Worm (Caenorhabditis elegans) whole organism, young adult: ENCODE results near the gene deb-1.

Source experiments
- C17E4.6 ChIP-seq: fragments of 200-800 bp; sonication (Bioruptor generic); IDR thresholded peaks from 2 replicates; pipeline ENCODE4 v1.3.6; 2022; ENCODE audit warnings: missing genetic modification reagents, missing genetic modification characterization, missing compliant biosample characterization
- F23B12.7 ChIP-seq: sonication (generic microtip); optimal IDR thresholded peaks from 2 replicates; lab custom pipeline; 2017; ENCODE audit warnings: missing genetic modification characterization, mild to moderate bottlenecking, missing compliant biosample characterization, antibody characterized with exemption, moderate library complexity; ENCODE audit not compliant: insufficient read depth
- F33H1.4 ChIP-seq: fragments of 200-800 bp; sonication (Bioruptor generic); IDR thresholded peaks from 2 replicates; pipeline ENCODE4 v1.3.6; 2022; ENCODE audit warnings: missing genetic modification reagents, missing genetic modification characterization, missing compliant biosample characterization
- F52B5.7 ChIP-seq: sonication (generic microtip); optimal IDR thresholded peaks from 2 replicates; lab custom pipeline; 2016; ENCODE audit warnings: mild to moderate bottlenecking, missing genetic modification characterization, missing compliant biosample characterization
- F57A8.1 ChIP-seq: fragments of 200-800 bp; sonication (Bioruptor generic); optimal IDR thresholded peaks from 2 replicates; lab custom pipeline; 2018; ENCODE audit warnings: mild to moderate bottlenecking, missing genetic modification characterization, moderate library complexity, missing compliant biosample characterization
- F57C9.4 ChIP-seq: sonication (generic microtip); optimal IDR thresholded peaks from 2 replicates; lab custom pipeline; 2017; ENCODE audit warnings: mild to moderate bottlenecking, missing genetic modification characterization, missing compliant biosample characterization
- K11D2.4 ChIP-seq: fragments of 200-800 bp; sonication (Bioruptor generic); IDR thresholded peaks from 2 replicates; pipeline ENCODE4 v1.3.6; 2022; ENCODE audit warnings: missing genetic modification reagents, missing genetic modification characterization, missing compliant biosample characterization
- T26A5.8 ChIP-seq: sonication (generic microtip); optimal IDR thresholded peaks from 2 replicates; lab custom pipeline; 2016; ENCODE audit warnings: missing genetic modification characterization, missing compliant biosample characterization
- Y56A3A.18 ChIP-seq: fragments of 200-800 bp; sonication (Bioruptor generic); IDR thresholded peaks from 2 replicates; pipeline ENCODE4 v1.3.6; 2022; ENCODE audit warnings: missing genetic modification reagents, missing genetic modification characterization, missing compliant biosample characterization
- ZK185.1 ChIP-seq: sonication (generic microtip); optimal IDR thresholded peaks from 2 replicates; lab custom pipeline; 2016; ENCODE audit warnings: mild to moderate bottlenecking, missing genetic modification characterization, missing compliant biosample characterization; ENCODE audit not compliant: poor library complexity, severe bottlenecking
- athp-1 ChIP-seq: sonication (generic microtip); optimal IDR thresholded peaks from 2 replicates; lab custom pipeline; 2017; ENCODE audit warnings: mild to moderate bottlenecking, missing genetic modification characterization, missing compliant biosample characterization
- attf-5 ChIP-seq: fragments of 200-800 bp; sonication (Bioruptor generic); optimal IDR thresholded peaks from 2 replicates; lab custom pipeline; 2018; ENCODE audit warnings: mild to moderate bottlenecking, missing genetic modification characterization, missing compliant biosample characterization
- ceh-100 ChIP-seq: fragments of 200-800 bp; sonication (Bioruptor generic); IDR thresholded peaks from 2 replicates; pipeline ENCODE4 v1.3.6; 2022; ENCODE audit warnings: missing genetic modification reagents, missing genetic modification characterization, missing compliant biosample characterization
- ceh-58 ChIP-seq: fragments of 200-800 bp; sonication (Bioruptor generic); IDR thresholded peaks from 2 replicates; pipeline ENCODE4 v1.3.6; 2022; ENCODE audit warnings: missing genetic modification characterization, missing compliant biosample characterization
- dpl-1 ChIP-seq: fragments of 150-350 bp; optimal IDR thresholded peaks from 2 replicates; lab custom pipeline; 2014; ENCODE audit warnings: missing biosample characterization, missing genetic modification reagents, missing genetic modification characterization
- egl-44 ChIP-seq: fragments of 200-800 bp; sonication (Bioruptor generic); IDR thresholded peaks from 2 replicates; pipeline ENCODE4 v1.3.6; 2022; ENCODE audit warnings: missing genetic modification reagents, missing genetic modification characterization, missing compliant biosample characterization
- ekl-4 ChIP-seq: fragments of 200-800 bp; sonication (Bioruptor generic); IDR thresholded peaks from 2 replicates; pipeline ENCODE4 v1.3.6; 2022; ENCODE audit warnings: missing genetic modification reagents, missing genetic modification characterization, missing compliant biosample characterization
- ets-4 ChIP-seq: fragments of 200-800 bp; sonication (Bioruptor generic); optimal IDR thresholded peaks from 2 replicates; lab custom pipeline; 2018; ENCODE audit warnings: mild to moderate bottlenecking, missing genetic modification characterization, missing compliant biosample characterization
- fkh-3 ChIP-seq: sonication (generic microtip); optimal IDR thresholded peaks from 2 replicates; lab custom pipeline; 2016; ENCODE audit warnings: mild to moderate bottlenecking, missing genetic modification characterization, missing compliant biosample characterization
- gei-17 ChIP-seq: fragments of 200-800 bp; sonication (Bioruptor generic); optimal IDR thresholded peaks from 2 replicates; lab custom pipeline; 2018; ENCODE audit warnings: mild to moderate bottlenecking, missing genetic modification characterization, missing compliant biosample characterization
- him-1 ChIP-seq: sonication (generic microtip); optimal IDR thresholded peaks from 2 replicates; lab custom pipeline; 2016; ENCODE audit warnings: missing genotype, missing genetic modification reagents, missing genetic modification characterization, missing compliant biosample characterization
- hrde-1 ChIP-seq: sonication (generic microtip); optimal IDR thresholded peaks from 2 replicates; lab custom pipeline; 2016; ENCODE audit warnings: missing genetic modification characterization, mild to moderate bottlenecking, missing compliant biosample characterization, moderate library complexity, missing genotype, missing genetic modification reagents, borderline replicate concordance
- hsf-1 ChIP-seq: fragments of 200-800 bp; sonication (Bioruptor generic); IDR thresholded peaks from 2 replicates; pipeline ENCODE4 v1.3.6; 2022; ENCODE audit warnings: missing genetic modification reagents, missing genetic modification characterization, missing compliant biosample characterization
- lin-54 ChIP-seq: fragments of 200-800 bp; sonication (Bioruptor generic); optimal IDR thresholded peaks from 2 replicates; lab custom pipeline; 2018; ENCODE audit warnings: mild to moderate bottlenecking, missing genetic modification characterization, missing compliant biosample characterization
- lsl-1 ChIP-seq: fragments of 200-800 bp; sonication (Bioruptor generic); optimal IDR thresholded peaks from 2 replicates; lab custom pipeline; 2018; ENCODE audit warnings: mild to moderate bottlenecking, missing genetic modification characterization, moderate library complexity, missing compliant biosample characterization
- lsy-27 ChIP-seq: sonication (generic microtip); optimal IDR thresholded peaks from 2 replicates; lab custom pipeline; 2017; ENCODE audit warnings: missing genetic modification characterization, mild to moderate bottlenecking, missing compliant biosample characterization, antibody characterized with exemption, missing genotype, borderline replicate concordance; ENCODE audit not compliant: insufficient read depth
- madf-10 ChIP-seq: sonication (generic microtip); optimal IDR thresholded peaks from 2 replicates; lab custom pipeline; 2016; ENCODE audit warnings: mild to moderate bottlenecking, missing genetic modification characterization, missing compliant biosample characterization
- madf-8 ChIP-seq: fragments of 200-800 bp; sonication (Bioruptor generic); conservative IDR thresholded peaks from 2 replicates; pipeline ENCODE4 v1.3.6; 2022; ENCODE audit warnings: missing genetic modification reagents, missing genetic modification characterization, missing compliant biosample characterization
- mcd-1 ChIP-seq: fragments of 200-800 bp; sonication (Bioruptor generic); IDR thresholded peaks from 2 replicates; pipeline ENCODE4 v1.3.6; 2022; ENCODE audit warnings: missing genetic modification reagents, missing genetic modification characterization, missing compliant biosample characterization
- mel-28 ChIP-seq: sonication (generic microtip); optimal IDR thresholded peaks from 2 replicates; lab custom pipeline; 2016; ENCODE audit warnings: borderline replicate concordance, mild to moderate bottlenecking, missing genetic modification characterization, missing compliant biosample characterization
- nfya-1 ChIP-seq: sonication (generic microtip); optimal IDR thresholded peaks from 2 replicates; lab custom pipeline; 2017; ENCODE audit warnings: antibody characterized with exemption, missing compliant biosample characterization, missing genetic modification characterization, borderline replicate concordance; ENCODE audit not compliant: insufficient read depth
- nhr-120 ChIP-seq: fragments of 200-800 bp; sonication (Bioruptor generic); IDR thresholded peaks from 2 replicates; pipeline ENCODE4 v1.3.6; 2022; ENCODE audit warnings: missing genetic modification characterization, missing compliant biosample characterization
- nhr-179 ChIP-seq: sonication (generic microtip); optimal IDR thresholded peaks from 2 replicates; lab custom pipeline; 2016; ENCODE audit warnings: mild to moderate bottlenecking, missing genetic modification characterization, missing compliant biosample characterization
- rcor-1 ChIP-seq: fragments of 200-800 bp; sonication (Bioruptor generic); IDR thresholded peaks from 2 replicates; pipeline ENCODE4 v1.3.6; 2022; ENCODE audit warnings: missing genetic modification reagents, missing genetic modification characterization, missing compliant biosample characterization
- sea-2 ChIP-seq: fragments of 200-800 bp; sonication (Bioruptor generic); IDR thresholded peaks from 2 replicates; pipeline ENCODE4 v1.3.6; 2022; ENCODE audit warnings: missing genetic modification characterization, missing compliant biosample characterization
- snpc-1.1 ChIP-seq: sonication (generic microtip); optimal IDR thresholded peaks from 2 replicates; lab custom pipeline; 2017; ENCODE audit warnings: missing genetic modification characterization, mild to moderate bottlenecking, missing compliant biosample characterization, antibody characterized with exemption, moderate library complexity, missing genotype, missing genetic modification reagents; ENCODE audit not compliant: insufficient read depth
- snpc-3.4 ChIP-seq: sonication (generic microtip); optimal IDR thresholded peaks from 2 replicates; lab custom pipeline; 2017; ENCODE audit warnings: missing genetic modification characterization, mild to moderate bottlenecking, missing compliant biosample characterization, antibody characterized with exemption, moderate library complexity, missing genotype, missing genetic modification reagents
- somi-1 ChIP-seq: fragments of 200-800 bp; sonication (Bioruptor generic); optimal IDR thresholded peaks from 2 replicates; lab custom pipeline; 2018; ENCODE audit warnings: mild to moderate bottlenecking, missing genetic modification characterization, missing compliant biosample characterization
- sptf-2 ChIP-seq: fragments of 200-800 bp; sonication (Bioruptor generic); optimal IDR thresholded peaks from 2 replicates; lab custom pipeline; 2018; ENCODE audit warnings: mild to moderate bottlenecking, missing genetic modification characterization, missing compliant biosample characterization
- zfh-2 ChIP-seq: fragments of 200-800 bp; sonication (Bioruptor generic); conservative IDR thresholded peaks from 2 replicates; pipeline ENCODE4 v1.3.6; 2022; ENCODE audit warnings: missing genetic modification reagents, missing genetic modification characterization, missing compliant biosample characterization
- zim-3 ChIP-seq: sonication (generic microtip); optimal IDR thresholded peaks from 2 replicates; lab custom pipeline; 2017; ENCODE audit warnings: mild to moderate bottlenecking, missing genetic modification characterization, moderate library complexity, missing compliant biosample characterization
- ztf-26 ChIP-seq: sonication (generic microtip); optimal IDR thresholded peaks from 2 replicates; lab custom pipeline; 2017; ENCODE audit warnings: missing genetic modification characterization, missing compliant biosample characterization
- ztf-28 ChIP-seq: fragments of 200-800 bp; sonication (Bioruptor generic); IDR thresholded peaks from 2 replicates; pipeline ENCODE4 v1.3.6; 2022; ENCODE audit warnings: missing genetic modification reagents, missing genetic modification characterization, missing compliant biosample characterization

deb-1 gene

ce11 chrIV:7084632-7085160 is 9.4 kb downstream of the deb-1 start, which contains the start of gene rps-4 (continued):
- TF ChIP-seq nfya-1 (tag; lab: Kevin White, UChicago) (no peak), dpl-1 (GFP tag; lab: Kevin White, UChicago) (peak; percentile 47), rcor-1 (GFP tag; lab: Robert Waterston, UW) (peak; percentile 52), fkh-3 (tag; lab: Kevin White, UChicago) (no peak), sea-2 (GFP tag; lab: Robert Waterston, UW) (no peak), nhr-120 (GFP tag; lab: Robert Waterston, UW) (no peak), mcd-1 (GFP tag; lab: Robert Waterston, UW) (peak; percentile 98), F57C9.4 (tag; lab: Kevin White, UChicago) (no peak), ztf-28 (GFP tag; lab: Robert Waterston, UW) (no peak), attf-5 (peak; percentile 87), somi-1 (GFP tag; lab: Kevin White, UChicago) (peak; percentile 24)

ce11 chrIV:7083976-7084375 is 10.1 kb downstream of the deb-1 start:
- TF ChIP-seq Y56A3A.18 (GFP tag; lab: Robert Waterston, UW) (0 out of 2 replicates have a peak, but pooled peaks have one; percentile 52), ets-4 (GFP tag; lab: Kevin White, UChicago) (no peak)
- TF ChIP-seq, all 124 proteins: peak for 1

ce11 chrIV:7083382-7083784 is 10.7 kb downstream of the deb-1 start, which contains the start of gene Y43B11AR.3:
TSS of gene Y43B11AR.3 (minus strand) at chrIV:7083716.
- TF ChIP-seq gei-17, result no peak
- TF ChIP-seq mel-28 (tag; lab: Kevin White, UChicago), result no peak
- peak; percentile 9 for TF ChIP-seq him-1 (tag; lab: Kevin White, UChicago)
- peak; percentile 98 for TF ChIP-seq hrde-1 (tag; lab: Kevin White, UChicago)
- no peak for TF ChIP-seq lsy-27 (tag; lab: Kevin White, UChicago)
- TF ChIP-seq ekl-4, result peak; percentile 92
- no peak for TF ChIP-seq nhr-179
- peak; percentile 83 for TF ChIP-seq C17E4.6
- peak; percentile 70 for TF ChIP-seq lsl-1 (GFP tag; lab: Kevin White, UChicago)
- peak; percentile 91 for TF ChIP-seq F52B5.7 (tag; lab: Kevin White, UChicago)
- TF ChIP-seq F57A8.1 (GFP tag; lab: Kevin White, UChicago), result no peak
- TF ChIP-seq ztf-26, result no peak
- TF ChIP-seq ceh-58 (GFP tag; lab: Robert Waterston, UW), result peak; percentile 90
- peak; percentile 88 for TF ChIP-seq hsf-1 (GFP tag; lab: Robert Waterston, UW)
- no peak for TF ChIP-seq zfh-2
- TF ChIP-seq snpc-3.4 (tag; lab: Kevin White, UChicago), result peak; percentile 90
- peak; percentile 62 for TF ChIP-seq T26A5.8 (tag; lab: Kevin White, UChicago)
- TF ChIP-seq sptf-2 (GFP tag; lab: Kevin White, UChicago), result peak; percentile 46
- TF ChIP-seq athp-1 (tag; lab: Kevin White, UChicago), result peak; percentile 83
- peak; percentile 46 for TF ChIP-seq madf-8 (GFP tag; lab: Robert Waterston, UW)
- TF ChIP-seq lin-54 (GFP tag; lab: Kevin White, UChicago), result peak; percentile 86
- no peak for TF ChIP-seq madf-10
- TF ChIP-seq F57C9.4 (tag; lab: Kevin White, UChicago), result no peak
- no peak for TF ChIP-seq F23B12.7
- TF ChIP-seq ZK185.1 (tag; lab: Kevin White, UChicago), result no peak
- peak; percentile 65 for TF ChIP-seq F33H1.4 (GFP tag; lab: Robert Waterston, UW)
- TF ChIP-seq egl-44 (GFP tag; lab: Robert Waterston, UW), result peak; percentile 68; the same call in 1 of the 2 replicates
- peak; percentile 63 for TF ChIP-seq zim-3 (tag; lab: Kevin White, UChicago)
- TF ChIP-seq ets-4 (GFP tag; lab: Kevin White, UChicago), result peak; percentile 21
- TF ChIP-seq ceh-100, result peak; percentile 82
- TF ChIP-seq K11D2.4 (GFP tag; lab: Robert Waterston, UW), result no peak
- TF ChIP-seq sea-2 (GFP tag; lab: Robert Waterston, UW), result no peak
- peak; percentile 80 for TF ChIP-seq snpc-1.1 (tag; lab: Kevin White, UChicago)
